Fruit fly (Drosophila melanogaster) whole organism, wandering third instar larva: ENCODE measurements around the gene CG33124.

Source experiments
- Abd-B ChIP-seq: fragments of >200 bp; optimal IDR thresholded peaks from 2 replicates; lab custom pipeline; 2017; ENCODE audit warnings: missing biosample characterization, missing genetic modification characterization
- CG32264 ChIP-seq: fragments of 200-800 bp; sonication (Bioruptor generic); optimal IDR thresholded peaks from 2 replicates; lab custom pipeline; 2016; ENCODE audit warnings: missing biosample characterization, missing genetic modification characterization
- CG9705 ChIP-seq: fragments of 200-800 bp; sonication (Bioruptor generic); optimal IDR thresholded peaks from 2 replicates; lab custom pipeline; 2018; ENCODE audit warnings: missing biosample characterization, mild to moderate bottlenecking, missing genetic modification characterization
- CrebA ChIP-seq: fragments of 200-800 bp; sonication (Bioruptor generic); optimal IDR thresholded peaks from 2 replicates; lab custom pipeline; 2016; ENCODE audit warnings: missing biosample characterization, mild to moderate bottlenecking, missing genetic modification characterization, borderline replicate concordance
- Dfd ChIP-seq: fragments of >200 bp; optimal IDR thresholded peaks from 2 replicates; lab custom pipeline; 2017; ENCODE audit warnings: missing biosample characterization, missing genetic modification characterization
- Dif ChIP-seq: fragments of 200-275, 200-300 bp; sonication (Bioruptor generic); optimal IDR thresholded peaks from 2 replicates; lab custom pipeline; 2018; ENCODE audit warnings: missing biosample characterization, missing genetic modification characterization; ENCODE audit not compliant: partially characterized antibody
- GATAd ChIP-seq: sonication (Bioruptor generic); optimal IDR thresholded peaks from 2 replicates; lab custom pipeline; 2016; ENCODE audit warnings: missing biosample characterization, missing genetic modification characterization
- HLH106 ChIP-seq: fragments of 200-800 bp; optimal IDR thresholded peaks from 3 replicates; lab custom pipeline; 2019; ENCODE audit warnings: missing biosample characterization, mild to moderate bottlenecking, missing genetic modification characterization, moderate library complexity
- Hnf4 ChIP-seq: fragments of 200-800 bp; sonication (Bioruptor generic); optimal IDR thresholded peaks from 2 replicates; lab custom pipeline; 2016; ENCODE audit warnings: missing biosample characterization, mild to moderate bottlenecking, missing genetic modification characterization
- Hr78 ChIP-seq: fragments of >200 bp; optimal IDR thresholded peaks from 2 replicates; lab custom pipeline; 2017; ENCODE audit warnings: missing biosample characterization, missing genetic modification characterization
- Hr83 ChIP-seq: fragments of 200-300 bp; sonication (Bioruptor generic); optimal IDR thresholded peaks from 2 replicates; lab custom pipeline; 2016; ENCODE audit warnings: missing biosample characterization, mild to moderate bottlenecking, missing genetic modification characterization, moderate library complexity; ENCODE audit not compliant: poor library complexity, severe bottlenecking
- Jra ChIP-seq: sonication (Bioruptor generic); optimal IDR thresholded peaks from 2 replicates; lab custom pipeline; 2016; ENCODE audit warnings: missing biosample characterization, missing genetic modification characterization
- Mio ChIP-seq: sonication (Bioruptor generic); optimal IDR thresholded peaks from 2 replicates; lab custom pipeline; 2016; ENCODE audit warnings: missing biosample characterization, missing genetic modification characterization
- Myc ChIP-seq: fragments of >200 bp; optimal IDR thresholded peaks from 2 replicates; lab custom pipeline; 2017
- N ChIP-seq: fragments of >200 bp; optimal IDR thresholded peaks from 2 replicates; lab custom pipeline; 2018; ENCODE audit warnings: missing biosample characterization, missing external identifiers, missing genetic modification characterization
- OdsH ChIP-seq: fragments of 200-800 bp; sonication (Bioruptor generic); optimal IDR thresholded peaks from 2 replicates; lab custom pipeline; 2016; ENCODE audit warnings: missing biosample characterization, mild to moderate bottlenecking, missing genetic modification characterization
- Rel ChIP-seq, 2 experiments: fragments of 200-800 bp; sonication (Bioruptor generic) in 1 of 2; optimal IDR thresholded peaks; 2 replicates in 1 of 2; 3 replicates in 1 of 2; lab custom pipeline; 2016 to 2019; ENCODE audit warnings: mild to moderate bottlenecking in 2 of 2, missing biosample characterization in 2 of 2, missing genetic modification characterization in 2 of 2, moderate library complexity in 1 of 2
- Sp1 ChIP-seq: fragments of 200-800 bp; sonication (Bioruptor generic); optimal IDR thresholded peaks from 3 replicates; lab custom pipeline; 2019; ENCODE audit warnings: missing biosample characterization, mild to moderate bottlenecking, missing genetic modification characterization, moderate library complexity
- Vsx2 ChIP-seq: fragments of 200-300, 225-300 bp; sonication (Bioruptor generic); optimal IDR thresholded peaks from 2 replicates; lab custom pipeline; 2018; ENCODE audit warnings: missing biosample characterization, missing genetic modification characterization; ENCODE audit not compliant: partially characterized antibody
- br ChIP-seq: fragments of 200-800 bp; sonication (Bioruptor generic); optimal IDR thresholded peaks from 2 replicates; lab custom pipeline; 2016; ENCODE audit warnings: missing biosample characterization, missing genetic modification characterization
- brk ChIP-seq: fragments of 200-800 bp; sonication (Bioruptor generic); optimal IDR thresholded peaks from 2 replicates; lab custom pipeline; 2016; ENCODE audit warnings: missing biosample characterization, mild to moderate bottlenecking, missing genetic modification characterization
- dl ChIP-seq, 2 experiments: fragments of 175-275, 200-275 bp in 1 of 2; fragments of 200-275 bp in 1 of 2; sonication (Bioruptor generic); optimal IDR thresholded peaks; lab custom pipeline; 2018; ENCODE audit warnings: mild to moderate bottlenecking in 2 of 2, missing biosample characterization in 2 of 2, missing genetic modification characterization in 2 of 2, moderate library complexity in 2 of 2; ENCODE audit not compliant: partially characterized antibody in 2 of 2, insufficient read depth in 1 of 2
- dmrt93B ChIP-seq: fragments of 200-800 bp; sonication (Bioruptor generic); optimal IDR thresholded peaks from 2 replicates; lab custom pipeline; 2018; ENCODE audit warnings: missing biosample characterization, mild to moderate bottlenecking, missing genetic modification characterization
- dsf ChIP-seq: sonication (Bioruptor generic); optimal IDR thresholded peaks from 2 replicates; lab custom pipeline; 2016; ENCODE audit warnings: missing biosample characterization, missing genetic modification characterization, borderline replicate concordance
- ey ChIP-seq: fragments of 200-800 bp; sonication (Bioruptor generic); optimal IDR thresholded peaks from 2 replicates; lab custom pipeline; 2016; ENCODE audit warnings: missing biosample characterization, missing genetic modification characterization
- foxo ChIP-seq, 2 experiments: fragments of 200-800 bp; sonication (Bioruptor generic); optimal IDR thresholded peaks; 2 replicates in 1 of 2; 3 replicates in 1 of 2; lab custom pipeline; 2016 to 2017; ENCODE audit warnings: missing biosample characterization in 2 of 2, missing genetic modification characterization in 2 of 2
- fru ChIP-seq: fragments of 200-800 bp; sonication (Bioruptor generic); optimal IDR thresholded peaks from 3 replicates; lab custom pipeline; 2016; ENCODE audit warnings: missing biosample characterization, mild to moderate bottlenecking, missing genetic modification characterization
- h ChIP-seq: fragments of 200-800 bp; sonication (Bioruptor generic); optimal IDR thresholded peaks from 3 replicates; lab custom pipeline; 2016; ENCODE audit warnings: missing biosample characterization, mild to moderate bottlenecking, missing genetic modification characterization
- jim ChIP-seq: fragments of 175-275, 200-325 bp; sonication (Bioruptor generic); optimal IDR thresholded peaks from 2 replicates; lab custom pipeline; 2016; ENCODE audit warnings: missing biosample characterization, mild to moderate bottlenecking, missing genetic modification characterization
- lola ChIP-seq: fragments of >200 bp; optimal IDR thresholded peaks from 2 replicates; lab custom pipeline; 2017; ENCODE audit warnings: missing biosample characterization, missing genetic modification characterization
- pan ChIP-seq: fragments of >200 bp; optimal IDR thresholded peaks from 2 replicates; lab custom pipeline; 2017
- psq ChIP-seq: fragments of 200-800 bp; sonication (Bioruptor generic); optimal IDR thresholded peaks from 3 replicates; lab custom pipeline; 2017; ENCODE audit warnings: missing biosample characterization, mild to moderate bottlenecking, missing genetic modification characterization, moderate library complexity
- rgr ChIP-seq: fragments of 200-800 bp; sonication (Bioruptor generic); optimal IDR thresholded peaks from 3 replicates; lab custom pipeline; 2016; ENCODE audit warnings: missing biosample characterization, mild to moderate bottlenecking, missing genetic modification characterization
- sage ChIP-seq: fragments of 200-800 bp; sonication (Bioruptor generic); optimal IDR thresholded peaks from 2 replicates; lab custom pipeline; 2016; ENCODE audit warnings: missing biosample characterization, mild to moderate bottlenecking, missing genetic modification characterization
- sv ChIP-seq: fragments of 200-800 bp; sonication (Bioruptor generic); optimal IDR thresholded peaks from 3 replicates; lab custom pipeline; 2016; ENCODE audit warnings: missing biosample characterization, missing genetic modification characterization
- tai ChIP-seq: sonication (Bioruptor generic); optimal IDR thresholded peaks from 2 replicates; lab custom pipeline; 2016; ENCODE audit warnings: missing biosample characterization, missing genetic modification characterization
- usp ChIP-seq: fragments of >200 bp; optimal IDR thresholded peaks from 2 replicates; lab custom pipeline; 2017; ENCODE audit warnings: missing biosample characterization, missing genetic modification characterization
- woc ChIP-seq: sonication (Bioruptor generic); optimal IDR thresholded peaks from 2 replicates; lab custom pipeline; 2016; ENCODE audit warnings: missing biosample characterization, mild to moderate bottlenecking, missing genetic modification characterization

Gene CG33124

dm6 chr2L:2181971-2182643 lies 26.8 kb downstream of the CG33124 start:
- TF ChIP-seq tai = no peak
- TF ChIP-seq OdsH = peak; percentile 5
- peak; percentile 10 for TF ChIP-seq Hnf4 (GFP tag; lab: Kevin White, UChicago)
- peak; percentile 34 for TF ChIP-seq HLH106 (tag; lab: Kevin White, UChicago)
- TF ChIP-seq woc (GFP tag; lab: Kevin White, UChicago) = peak; percentile 64
- no peak for TF ChIP-seq Dfd
- TF ChIP-seq h (GFP tag; lab: Kevin White, UChicago) = peak; percentile 20
- peak; percentile 10 for TF ChIP-seq Sp1 (GFP tag; lab: Kevin White, UChicago)
- TF ChIP-seq br (GFP tag; lab: Kevin White, UChicago) = peak; percentile 7
- TF ChIP-seq psq (GFP tag; lab: Kevin White, UChicago) = peak; percentile 14
- peak in 1 of 2 experiments; percentile 37 for TF ChIP-seq foxo (GFP tag; optimal IDR thresholded peaks at IDR 0.05; lab: Kevin White, UChicago)
- TF ChIP-seq Myc (lab: Kevin White, UChicago) = no peak
- TF ChIP-seq sv (GFP tag; lab: Kevin White, UChicago) = peak; percentile 31
- TF ChIP-seq CG9705 (GFP tag; lab: Kevin White, UChicago) = no peak
- no peak for TF ChIP-seq N (GFP tag; lab: Kevin White, UChicago)
- TF ChIP-seq fru (GFP tag; lab: Kevin White, UChicago) = peak; percentile 59
- TF ChIP-seq Abd-B = no peak
- no peak for TF ChIP-seq pan (lab: Kevin White, UChicago)

- no peak for TF ChIP-seq Dfd
- no peak for TF ChIP-seq Mio
- no peak for TF ChIP-seq OdsH
- TF ChIP-seq Sp1 (GFP tag; lab: Kevin White, UChicago) = no peak
- TF ChIP-seq lola (GFP tag; lab: Kevin White, UChicago) = no peak
- TF ChIP-seq Hr83 (GFP tag; lab: Kevin White, UChicago) = no peak
- no peak for TF ChIP-seq sv (GFP tag; lab: Kevin White, UChicago)
- TF ChIP-seq rgr (GFP tag; lab: Kevin White, UChicago) = no peak
- TF ChIP-seq psq (GFP tag; lab: Kevin White, UChicago) = no peak
These were observed 28.2 kb downstream of the CG33124 start for dm6 chr2L:2180665-2181064.

- TF ChIP-seq Myc (lab: Kevin White, UChicago) = no peak
- TF ChIP-seq Jra (GFP tag; lab: Kevin White, UChicago) = peak; percentile 14
- TF ChIP-seq dsf (GFP tag; lab: Kevin White, UChicago) = no peak
- TF ChIP-seq br (GFP tag; lab: Kevin White, UChicago) = peak; percentile 63
- no peak for TF ChIP-seq N (GFP tag; lab: Kevin White, UChicago)
- TF ChIP-seq Dif (GFP tag; lab: Kevin White, UChicago) = no peak
- TF ChIP-seq jim (GFP tag; lab: Kevin White, UChicago) = no peak
- no peak for TF ChIP-seq brk (GFP tag; lab: Kevin White, UChicago)
- TF ChIP-seq HLH106 (tag; lab: Kevin White, UChicago) = peak; percentile 71
- peak; percentile 75 for TF ChIP-seq fru (GFP tag; lab: Kevin White, UChicago)
- no peak for TF ChIP-seq Mio
- TF ChIP-seq dmrt93B (GFP tag; lab: Kevin White, UChicago) = peak; percentile 40
- TF ChIP-seq OdsH = peak; percentile 67
- peak; percentile 64 for TF ChIP-seq sv (GFP tag; lab: Kevin White, UChicago)
- no peak for TF ChIP-seq CrebA (GFP tag; lab: Kevin White, UChicago)
- no peak for TF ChIP-seq CG9705 (GFP tag; lab: Kevin White, UChicago)
- peak; percentile 57 for TF ChIP-seq Hnf4 (GFP tag; lab: Kevin White, UChicago)
- peak; percentile 69 for TF ChIP-seq ey (GFP tag; lab: Kevin White, UChicago)
- TF ChIP-seq Vsx2 (GFP tag; lab: Kevin White, UChicago) = no peak
- TF ChIP-seq dl (GFP tag; optimal IDR thresholded peaks at IDR 0.05; lab: Kevin White, UChicago; ENCODE audit: insufficient read depth in 1 of 2, partially characterized antibody in 2 of 2) = no peak
- TF ChIP-seq CG32264 (GFP tag; lab: Kevin White, UChicago) = peak; percentile 26
- TF ChIP-seq Rel (GFP tag; optimal IDR thresholded peaks at IDR 0.05; lab: Kevin White, UChicago) = no peak
- TF ChIP-seq Rel (tag; optimal IDR thresholded peaks at IDR 0.05; lab: Kevin White, UChicago) = no peak
- TF ChIP-seq lola (GFP tag; lab: Kevin White, UChicago) = no peak
- peak; percentile 50 for TF ChIP-seq sage (GFP tag; lab: Kevin White, UChicago)
- TF ChIP-seq Abd-B = no peak
- no peak for TF ChIP-seq Dfd
- no peak for TF ChIP-seq Hr83 (GFP tag; lab: Kevin White, UChicago)
- TF ChIP-seq GATAd = no peak
- peak in 1 of 2 experiments; percentile 81 for TF ChIP-seq foxo (GFP tag; optimal IDR thresholded peaks at IDR 0.05; lab: Kevin White, UChicago)
- peak; percentile 79 for TF ChIP-seq rgr (GFP tag; lab: Kevin White, UChicago)
- no peak for TF ChIP-seq Hr78 (GFP tag; lab: Kevin White, UChicago)
- TF ChIP-seq tai = no peak
- peak; percentile 68 for TF ChIP-seq Sp1 (GFP tag; lab: Kevin White, UChicago)
- TF ChIP-seq woc (GFP tag; lab: Kevin White, UChicago) = no peak
- TF ChIP-seq h (GFP tag; lab: Kevin White, UChicago) = peak; percentile 77
- TF ChIP-seq pan (lab: Kevin White, UChicago) = no peak
- peak; percentile 64 for TF ChIP-seq psq (GFP tag; lab: Kevin White, UChicago)
- TF ChIP-seq usp = no peak
These were observed 28.8 kb downstream of the CG33124 start for dm6 chr2L:2180120-2180539.
